Fruit fly (Drosophila melanogaster): Measurements from ENCODE around the gene CTCF.

Gene CTCF

dm6 chr3L:7314133-7314532, 42.4 kb downstream of the CTCF start:
- TF ChIP-seq Myc (optimal IDR thresholded peaks at IDR 0.05) = no peak
- TF ChIP-seq ttk (optimal IDR thresholded peaks at IDR 0.05) = no peak
- TF ChIP-seq insv (optimal IDR thresholded peaks at IDR 0.05) = no peak
- no peak for TF ChIP-seq psq (optimal IDR thresholded peaks at IDR 0.05)
- TF ChIP-seq Sin3A (optimal IDR thresholded peaks at IDR 0.05) = no peak
- no peak for TF ChIP-seq h (optimal IDR thresholded peaks at IDR 0.05)

dm6 chr3L:7313559-7314132, 42.9 kb downstream of the CTCF start:
- no peak for TF ChIP-seq Myc (optimal IDR thresholded peaks at IDR 0.05)
- no peak for TF ChIP-seq insv (optimal IDR thresholded peaks at IDR 0.05)
- TF ChIP-seq psq (optimal IDR thresholded peaks at IDR 0.05) = no peak
- no peak for TF ChIP-seq Sin3A (optimal IDR thresholded peaks at IDR 0.05)
- TF ChIP-seq h (optimal IDR thresholded peaks at IDR 0.05) = no peak
- no peak for TF ChIP-seq ttk (optimal IDR thresholded peaks at IDR 0.05)

- no peak for TF ChIP-seq insv (optimal IDR thresholded peaks at IDR 0.05)
- TF ChIP-seq h (optimal IDR thresholded peaks at IDR 0.05) = no peak
- no peak for TF ChIP-seq Sin3A (optimal IDR thresholded peaks at IDR 0.05)
- TF ChIP-seq ttk (optimal IDR thresholded peaks at IDR 0.05) = no peak
- TF ChIP-seq Myc (optimal IDR thresholded peaks at IDR 0.05) = no peak
- no peak for TF ChIP-seq psq (optimal IDR thresholded peaks at IDR 0.05)
These were observed 43.8 kb downstream of the CTCF start, which contains the start of gene unc-13-4A for dm6 chr3L:7312754-7313153. Gene unc-13-4A (minus strand): TSS chr3L:7312896.

Data from Kc167 (cell line).